Worm (Caenorhabditis elegans) whole organism, late embryonic: ENCODE data around the gene C31H2.4.

Experiments used
- odd-2 ChIP-seq: sonication (generic microtip); optimal IDR thresholded peaks from 2 replicates; lab custom pipeline; 2017; ENCODE audit warnings: antibody characterized with exemption, mild to moderate bottlenecking, missing genetic modification characterization, missing compliant biosample characterization
- pqm-1 ChIP-seq: sonication (generic microtip); optimal IDR thresholded peaks from 2 replicates; lab custom pipeline; 2016; ENCODE audit warnings: missing genetic modification characterization, missing compliant biosample characterization

DNA sequence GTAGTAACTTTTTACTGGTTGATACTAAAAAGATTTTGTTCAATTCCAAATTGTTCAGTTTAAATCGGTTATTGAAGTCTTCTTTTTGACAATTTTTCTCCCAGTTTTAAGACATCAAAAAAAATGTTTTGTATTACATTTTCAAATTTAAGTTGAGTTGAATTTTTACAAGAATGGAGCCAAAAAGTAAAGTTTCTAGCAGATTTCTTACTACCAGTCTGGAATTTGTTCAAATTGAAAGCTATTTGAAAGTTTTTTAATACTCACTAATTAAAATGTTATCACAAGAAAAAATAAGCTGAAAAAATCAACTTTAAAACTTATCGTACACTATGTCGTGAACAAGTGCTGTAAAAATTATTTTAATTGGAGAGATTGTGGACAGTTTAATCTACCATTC, 30.6 kb upstream of the C31H2.4 start:
- no peak for TF ChIP-seq pqm-1 (tag; lab: Kevin White, UChicago)
- no peak for TF ChIP-seq odd-2 (tag; lab: Kevin White, UChicago)
